Fruit fly (Drosophila melanogaster): ENCODE results near the gene alpha-Man-IIa.

The alpha-Man-IIa gene

DNA sequence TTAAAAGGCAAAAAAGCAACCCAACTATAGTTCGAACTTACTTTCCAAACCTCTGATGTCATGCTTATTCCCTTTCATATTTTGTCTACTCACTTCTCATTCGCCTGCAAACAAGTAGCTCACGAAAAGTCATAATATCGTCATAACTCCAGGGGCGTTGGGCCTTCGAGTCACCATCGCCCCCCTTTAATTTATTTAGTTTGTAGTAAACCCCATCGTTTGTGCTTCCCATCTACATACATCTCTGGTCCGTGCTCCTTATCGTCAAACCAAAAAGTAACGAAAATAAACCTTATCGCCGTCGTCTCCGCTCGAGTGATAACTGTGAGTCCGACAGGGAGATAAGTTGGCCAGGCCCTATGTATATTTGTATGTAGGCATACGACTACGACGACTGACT lies 16.6 kb downstream of the alpha-Man-IIa start (continued):
- TF ChIP-seq Hr51 (GFP tag; optimal IDR thresholded peaks at IDR 0.05) (peak; percentile 34 to 48), C15 (GFP tag; IDR thresholded peaks at IDR 0.05) (0 out of 3 replicates have a peak, but pooled peaks have one; percentile 52), inv (GFP tag; IDR thresholded peaks at IDR 0.05; ENCODE audit: partially characterized antibody) (no peak), run (tag; optimal IDR thresholded peaks at IDR 0.05) (no peak), Bgb (GFP tag; IDR thresholded peaks at IDR 0.05; ENCODE audit: partially characterized antibody) (no peak), CG18619 (GFP tag; optimal IDR thresholded peaks at IDR 0.05) (peak; percentile 69), Xrp1 (GFP tag; IDR thresholded peaks at IDR 0.05) (peak; percentile 74), Trl (optimal IDR thresholded peaks at IDR 0.05) (no peak), Trl (GFP tag; optimal IDR thresholded peaks at IDR 0.05) (peak; percentile 32), CG16813 (GFP tag; IDR thresholded peaks at IDR 0.05; ENCODE audit: partially characterized antibody) (no peak), CG5180 (GFP tag; optimal IDR thresholded peaks at IDR 0.05) (peak; percentile 44), ATbp (GFP tag; optimal IDR thresholded peaks at IDR 0.05) (peak; percentile 45), CG7372 (GFP tag; IDR thresholded peaks at IDR 0.05) (peak; percentile 36; the same call in 1 of the 2 replicates), CG11093 (GFP tag; IDR thresholded peaks at IDR 0.05) (peak; percentile 28; the same call in 1 of the 3 replicates), Abd-B (GFP tag; optimal IDR thresholded peaks at IDR 0.05) (no peak), CG8388 (GFP tag; optimal IDR thresholded peaks at IDR 0.05) (no peak), Dref (GFP tag; IDR thresholded peaks at IDR 0.05) (no peak), nau (GFP tag; optimal IDR thresholded peaks at IDR 0.05) (peak; percentile 26), CG4730 (GFP tag; IDR thresholded peaks at IDR 0.05) (peak; percentile 53; the same call in 1 of the 2 replicates), HmgZ (tag; optimal IDR thresholded peaks at IDR 0.05) (peak; percentile 90), az2 (GFP tag; optimal IDR thresholded peaks at IDR 0.05) (peak; percentile 43), Meics (GFP tag; optimal IDR thresholded peaks at IDR 0.05) (peak; percentile 85), zen2 (GFP tag; IDR thresholded peaks at IDR 0.05; ENCODE audit: partially characterized antibody) (no peak), CG4854 (GFP tag; optimal IDR thresholded peaks at IDR 0.05) (peak; percentile 36), sens-2 (GFP tag; IDR thresholded peaks at IDR 0.05) (peak; percentile 9; the same call in 1 of the 2 replicates), BtbVII (GFP tag; optimal IDR thresholded peaks at IDR 0.05) (peak; percentile 79), CG11247 (GFP tag; IDR thresholded peaks at IDR 0.05) (peak; percentile 42; the same call in 1 of the 2 replicates), CG10979 (tag; optimal IDR thresholded peaks at IDR 0.05) (peak; percentile 42), bab2 (GFP tag; optimal IDR thresholded peaks at IDR 0.05) (peak; percentile 55), kah (GFP tag; optimal IDR thresholded peaks at IDR 0.05) (no peak), dmrt11E (tag; optimal IDR thresholded peaks at IDR 0.05) (no peak)

DNA sequence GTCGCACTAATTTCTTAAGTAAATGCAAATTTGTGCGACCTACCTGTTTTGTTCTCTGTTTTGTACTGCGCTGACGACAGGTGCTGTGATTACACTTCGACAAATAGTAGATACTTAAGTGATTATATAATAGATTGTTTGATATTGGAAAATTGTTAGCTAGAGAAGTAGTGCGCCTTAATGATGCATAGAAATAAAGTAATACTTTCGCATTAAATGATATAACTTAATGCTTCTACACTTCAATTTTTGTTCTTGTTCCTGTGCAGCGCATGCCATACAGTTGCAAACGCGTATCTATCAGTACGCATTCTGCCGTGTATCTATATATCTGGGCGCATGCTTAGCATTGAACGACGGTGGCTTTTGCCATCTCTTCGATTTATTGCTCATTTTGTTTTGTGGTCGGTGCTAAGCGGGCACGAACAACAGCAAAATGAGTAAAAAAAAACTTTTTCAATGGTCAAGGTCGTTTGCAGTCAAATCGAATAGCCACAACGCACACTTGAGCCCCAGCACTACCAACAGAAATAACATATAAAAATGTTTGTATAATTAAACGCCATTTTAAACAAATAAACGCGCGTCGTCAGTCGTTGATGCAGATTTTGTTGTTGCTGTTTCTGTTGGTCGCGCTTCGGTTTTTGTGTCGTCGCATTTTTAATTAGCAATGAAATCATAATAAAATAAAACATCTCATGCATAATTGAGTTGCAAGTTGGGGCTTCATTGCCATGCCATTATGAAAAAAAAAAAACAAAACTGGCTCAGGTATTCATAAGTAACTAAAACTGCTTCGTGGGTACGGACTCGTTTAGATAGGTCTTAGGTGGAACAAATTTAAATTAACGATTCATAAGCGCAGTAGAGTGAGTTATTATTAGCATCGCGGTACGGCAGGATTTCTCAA lies 18.3 kb downstream of the alpha-Man-IIa start:
- TF ChIP-seq Sry-δ (GFP tag; optimal IDR thresholded peaks at IDR 0.05) (no peak), caup (GFP tag; optimal IDR thresholded peaks at IDR 0.05; ENCODE audit: severe bottlenecking) (peak; percentile 45), CG4820 (GFP tag; optimal IDR thresholded peaks at IDR 0.05) (no peak), Deaf1 (tag; optimal IDR thresholded peaks at IDR 0.05) (peak; percentile 23), YL-1 (GFP tag; optimal IDR thresholded peaks at IDR 0.05) (no peak), CG31224 (GFP tag; IDR thresholded peaks at IDR 0.05) (0 out of 2 replicates have a peak, but pooled peaks have one; percentile 12), NfI (GFP tag; optimal IDR thresholded peaks at IDR 0.05) (peak; percentile 50), bowl (GFP tag; IDR thresholded peaks at IDR 0.05) (no peak), toy (GFP tag; IDR thresholded peaks at IDR 0.05) (no peak), klu (GFP tag; IDR thresholded peaks at IDR 0.05) (0 out of 2 replicates have a peak, but pooled peaks have one; percentile 43), CG10543 (GFP tag; optimal IDR thresholded peaks at IDR 0.05) (peak; percentile 17), h (optimal IDR thresholded peaks at IDR 0.05) (no peak), CG7372 (GFP tag; IDR thresholded peaks at IDR 0.05) (no peak), Nf-YB (GFP tag; optimal IDR thresholded peaks at IDR 0.05) (no peak), CG17802 (tag; optimal IDR thresholded peaks at IDR 0.05) (no peak), Hsf (GFP tag; optimal IDR thresholded peaks at IDR 0.05) (peak; percentile 25), Ada2b (GFP tag; IDR thresholded peaks at IDR 0.05) (0 out of 2 replicates have a peak, but pooled peaks have one; percentile 32), CG12391 (tag; optimal IDR thresholded peaks at IDR 0.05) (peak; percentile 33), CG3407 (GFP tag; optimal IDR thresholded peaks at IDR 0.05) (no peak)
